Fruit fly (Drosophila melanogaster) Kc167 (cell line): ENCODE measurements around the gene dnd.

Experiments used
- Myc ChIP-seq: fragments of >200 bp; optimal IDR thresholded peaks from 2 replicates; lab custom pipeline; 2017; ENCODE audit warnings: missing external identifiers
- Sin3A ChIP-seq: fragments of >200 bp; optimal IDR thresholded peaks from 2 replicates; lab custom pipeline; 2018; ENCODE audit warnings: missing external identifiers
- h ChIP-seq: fragments of >200 bp; optimal IDR thresholded peaks from 3 replicates; lab custom pipeline; 2018; ENCODE audit warnings: missing external identifiers
- insv ChIP-seq: fragments of >200 bp; optimal IDR thresholded peaks from 3 replicates; lab custom pipeline; 2018; ENCODE audit warnings: missing external identifiers
- psq ChIP-seq: fragments of >200 bp; optimal IDR thresholded peaks from 2 replicates; lab custom pipeline; 2017; ENCODE audit warnings: missing external identifiers
- ttk ChIP-seq: sonication (Bioruptor generic); optimal IDR thresholded peaks from 2 replicates; lab custom pipeline; 2017; ENCODE audit warnings: missing external identifiers

dnd gene

dm6 chr3R:21856098-21856872 lies 30.9 kb downstream of the dnd start, which contains the start of gene glec:
Gene glec (minus strand): TSS chr3R:21856266.
- TF ChIP-seq psq (lab: Kevin White, UChicago), result no peak

DNA sequence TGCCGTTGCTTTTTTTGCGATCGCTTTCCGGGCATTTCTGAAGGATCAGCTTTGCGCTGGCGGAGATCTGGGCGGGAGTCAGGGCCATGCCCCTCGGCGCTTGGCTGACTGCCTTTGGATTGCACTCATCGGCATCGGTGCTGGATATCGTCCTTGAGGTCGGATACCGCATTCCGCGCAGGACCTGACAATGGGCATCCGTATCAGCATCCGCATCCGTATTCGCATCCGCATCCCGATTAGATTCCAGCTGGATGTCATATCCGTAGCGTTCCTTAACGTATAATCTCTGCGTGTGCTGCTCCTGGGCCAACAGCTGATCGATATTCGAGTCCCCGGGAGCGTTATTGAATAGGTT lies 31.7 kb downstream of the dnd start:
- TF ChIP-seq Sin3A (lab: Kevin White, UChicago), result no peak
- TF ChIP-seq insv (lab: Kevin White, UChicago), result no peak
- no peak for TF ChIP-seq ttk (lab: Kevin White, UChicago)
- no peak for TF ChIP-seq h (lab: Kevin White, UChicago)
- no peak for TF ChIP-seq psq (lab: Kevin White, UChicago)

DNA sequence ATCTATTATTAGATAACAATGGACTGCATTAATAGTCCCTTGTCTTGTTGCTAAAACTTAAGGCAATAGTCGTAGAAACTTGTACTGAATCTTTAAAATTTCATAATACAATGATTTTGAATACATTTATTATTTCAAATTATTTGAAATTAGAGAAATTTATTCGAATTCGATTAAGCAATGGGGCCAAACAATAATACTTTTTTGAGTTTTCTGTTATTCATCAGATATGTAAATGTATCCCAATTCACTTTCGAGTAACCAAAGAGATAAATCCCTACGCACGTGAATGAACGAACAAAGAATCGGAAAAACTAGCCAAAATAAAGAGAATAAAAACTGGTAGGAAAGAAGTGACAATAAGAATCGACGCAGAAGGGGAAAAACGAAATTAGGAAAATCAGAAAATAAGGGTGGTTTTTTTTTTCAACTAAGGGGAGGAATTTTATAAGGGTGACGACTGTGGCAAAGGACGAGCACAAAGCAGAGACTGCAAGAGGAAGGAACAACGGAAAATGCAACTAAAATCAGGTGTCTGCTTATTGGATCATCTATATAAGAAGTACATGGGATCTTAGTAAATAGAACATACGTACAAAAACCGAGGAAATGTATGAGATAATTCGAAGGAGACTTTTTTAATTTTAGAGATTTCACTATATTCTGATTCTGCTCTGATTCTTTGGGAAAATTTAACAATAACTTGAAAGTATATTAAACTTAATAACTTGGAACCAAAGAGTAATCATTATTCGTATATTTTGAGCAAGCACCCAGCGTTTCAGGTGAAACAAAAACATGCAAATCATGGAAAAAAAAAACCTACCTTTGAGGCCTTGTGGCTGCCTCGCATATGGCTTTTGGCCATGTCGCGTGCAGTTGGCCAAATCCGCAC lies 32.3 kb downstream of the dnd start:
- TF ChIP-seq Myc (lab: Kevin White, UChicago) (no peak), psq (lab: Kevin White, UChicago) (no peak), insv (lab: Kevin White, UChicago) (no peak), h (lab: Kevin White, UChicago) (no peak), ttk (lab: Kevin White, UChicago) (no peak), Sin3A (lab: Kevin White, UChicago) (no peak)

DNA sequence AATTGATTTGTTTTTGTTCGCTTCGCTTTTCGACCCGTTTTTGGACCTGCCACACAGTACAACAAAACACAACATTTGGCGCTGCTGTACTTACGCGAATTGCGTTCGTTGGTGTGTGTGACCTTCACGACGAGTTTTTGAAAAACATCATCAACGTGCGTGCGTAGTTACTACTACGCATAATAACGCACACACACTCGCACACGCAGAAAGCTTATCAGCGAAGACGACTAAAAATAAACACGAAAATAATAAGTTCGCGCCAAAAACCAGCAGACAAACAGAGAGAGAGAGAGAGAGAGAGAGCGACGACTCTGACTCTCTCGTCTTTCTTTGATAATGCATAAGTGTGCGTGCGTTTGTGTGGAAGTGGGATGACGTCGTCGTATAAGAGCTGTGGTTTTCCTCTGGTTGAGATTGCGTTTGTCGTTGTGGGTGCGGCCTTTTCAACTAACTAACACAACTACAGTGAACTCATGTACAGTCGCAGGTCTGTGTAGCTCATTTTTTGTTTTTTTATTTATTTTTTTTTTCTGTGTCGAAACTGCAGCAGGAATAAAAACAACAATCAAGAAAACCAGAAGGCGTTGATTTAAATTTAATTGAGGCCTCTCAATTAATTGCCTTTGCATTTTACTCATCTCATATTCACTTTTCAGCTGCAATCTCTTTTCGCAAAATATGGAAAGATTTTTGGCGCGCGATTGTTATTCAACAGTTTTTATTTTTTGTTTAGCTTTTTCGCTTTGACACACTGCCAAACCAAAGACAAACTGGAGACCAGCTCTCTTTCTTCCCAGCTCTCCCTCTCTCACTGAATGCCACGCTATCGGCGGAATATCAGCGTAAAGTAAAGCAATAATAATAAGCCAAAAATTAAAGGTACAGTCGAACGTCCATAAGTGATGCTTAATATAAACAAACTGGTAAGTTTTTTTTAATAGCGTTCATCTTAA lies 33.3 kb downstream of the dnd start:
- no peak for TF ChIP-seq Myc (lab: Kevin White, UChicago)
- TF ChIP-seq psq (lab: Kevin White, UChicago), result no peak
- no peak for TF ChIP-seq Sin3A (lab: Kevin White, UChicago)
- no peak for TF ChIP-seq insv (lab: Kevin White, UChicago)
- TF ChIP-seq ttk (lab: Kevin White, UChicago), result no peak
- TF ChIP-seq h (lab: Kevin White, UChicago), result no peak

DNA sequence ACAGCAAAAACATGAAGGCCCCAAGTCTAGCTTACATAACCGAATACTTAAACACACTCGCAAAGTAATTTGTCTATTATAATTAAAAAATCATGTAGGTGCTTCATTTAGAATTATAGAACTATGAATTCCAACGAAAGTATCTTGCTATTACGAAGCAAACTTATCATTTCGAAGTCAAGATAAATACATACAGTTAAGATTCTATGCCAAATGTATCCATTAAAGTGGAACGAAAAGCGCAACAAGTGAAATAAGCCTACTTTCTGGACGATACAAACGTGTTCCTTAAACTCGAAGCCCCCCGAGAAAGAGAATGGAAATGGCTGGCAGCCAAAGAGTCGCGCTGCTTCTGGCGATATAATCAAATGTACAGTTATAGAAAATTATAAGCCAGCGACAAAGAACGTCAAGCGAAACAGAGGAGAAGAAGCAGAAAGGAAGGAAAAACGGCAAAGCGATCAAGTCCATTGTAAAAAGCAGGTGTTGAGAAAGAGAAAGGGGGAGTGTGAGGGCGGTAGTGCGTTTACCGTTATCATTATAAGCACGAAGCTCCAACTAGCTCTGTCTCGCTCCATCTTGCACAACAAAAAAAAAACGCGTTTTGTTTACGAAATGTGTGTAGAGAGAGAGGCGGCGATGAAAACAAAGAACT lies 34.4 kb downstream of the dnd start:
- TF ChIP-seq Sin3A (lab: Kevin White, UChicago) (no peak), psq (lab: Kevin White, UChicago) (no peak), ttk (lab: Kevin White, UChicago) (no peak), Myc (lab: Kevin White, UChicago) (no peak), h (lab: Kevin White, UChicago) (no peak), insv (lab: Kevin White, UChicago) (no peak)

DNA sequence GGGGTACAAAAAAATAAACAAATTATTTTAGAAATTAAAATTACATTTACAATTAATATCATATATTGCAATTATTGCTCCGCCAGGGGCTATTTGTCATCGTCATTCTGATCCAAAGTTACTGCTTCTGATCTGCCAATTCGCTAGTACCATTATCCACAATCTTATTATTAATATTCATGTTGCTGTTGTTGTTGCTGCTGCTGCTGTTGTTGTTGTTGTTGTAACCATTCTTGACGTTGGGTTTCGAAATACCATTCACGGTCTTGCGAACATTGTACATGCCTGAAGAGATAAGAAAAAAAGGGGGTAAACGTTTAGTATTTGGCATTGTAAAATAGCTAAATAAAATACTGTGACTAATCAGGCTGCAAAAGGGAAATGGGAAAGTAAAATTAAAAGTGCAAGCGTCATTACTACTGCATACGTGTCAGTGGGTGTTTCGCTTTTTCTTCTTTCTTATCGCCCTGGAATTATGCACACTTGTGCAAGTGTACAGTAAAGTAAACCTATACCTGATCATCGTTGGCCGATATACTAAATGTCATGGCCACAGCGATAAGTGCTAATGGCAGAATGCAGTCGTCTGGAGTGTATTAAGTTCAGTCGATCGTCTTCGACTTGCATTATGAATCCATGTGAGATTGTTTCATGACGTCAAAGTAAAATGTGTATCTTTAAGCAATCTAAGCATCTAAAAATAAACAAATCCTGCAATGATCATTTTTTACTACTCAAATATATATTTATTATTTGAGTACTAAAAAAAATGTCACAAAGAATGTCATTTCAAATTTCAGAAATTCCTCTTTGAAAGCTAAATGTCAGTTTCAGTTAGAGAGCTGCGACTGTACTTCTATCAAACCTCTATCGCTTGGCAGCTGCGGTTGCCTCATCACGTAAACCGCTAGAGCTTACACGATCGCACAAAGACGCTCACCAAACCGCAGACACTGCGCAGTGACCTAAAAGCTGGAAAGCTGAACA lies 35.3 kb downstream of the dnd start:
- no peak for TF ChIP-seq ttk (lab: Kevin White, UChicago)
- TF ChIP-seq Myc (lab: Kevin White, UChicago), result no peak
- TF ChIP-seq h (lab: Kevin White, UChicago), result no peak
- TF ChIP-seq psq (lab: Kevin White, UChicago), result no peak
- no peak for TF ChIP-seq Sin3A (lab: Kevin White, UChicago)
- no peak for TF ChIP-seq insv (lab: Kevin White, UChicago)

DNA sequence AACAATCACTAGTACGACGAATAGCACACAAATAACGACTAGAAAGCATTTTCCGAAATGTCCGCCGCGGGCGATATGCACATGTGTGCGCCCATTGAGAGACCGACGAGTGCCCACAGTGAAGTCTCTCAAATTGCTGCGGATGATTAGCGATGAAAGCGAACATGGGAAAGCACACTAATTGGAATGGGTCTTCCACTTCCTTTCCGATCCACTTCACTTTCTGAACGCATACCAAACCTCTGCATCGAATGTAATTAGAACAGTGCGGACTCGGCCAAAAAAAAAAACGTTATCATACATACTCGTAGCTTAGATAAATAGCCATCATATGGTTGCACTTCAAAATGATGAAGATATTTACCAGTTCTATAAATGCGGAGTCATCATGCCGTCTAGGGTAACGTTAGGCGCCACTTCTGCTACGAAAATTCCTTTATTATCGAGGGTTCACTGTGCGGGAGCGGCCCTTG lies 37.1 kb downstream of the dnd start:
- TF ChIP-seq insv (lab: Kevin White, UChicago), result no peak
- TF ChIP-seq psq (lab: Kevin White, UChicago), result no peak
- TF ChIP-seq Myc (lab: Kevin White, UChicago), result no peak
- TF ChIP-seq h (lab: Kevin White, UChicago), result no peak
- TF ChIP-seq Sin3A (lab: Kevin White, UChicago), result no peak
- no peak for TF ChIP-seq ttk (lab: Kevin White, UChicago)

DNA sequence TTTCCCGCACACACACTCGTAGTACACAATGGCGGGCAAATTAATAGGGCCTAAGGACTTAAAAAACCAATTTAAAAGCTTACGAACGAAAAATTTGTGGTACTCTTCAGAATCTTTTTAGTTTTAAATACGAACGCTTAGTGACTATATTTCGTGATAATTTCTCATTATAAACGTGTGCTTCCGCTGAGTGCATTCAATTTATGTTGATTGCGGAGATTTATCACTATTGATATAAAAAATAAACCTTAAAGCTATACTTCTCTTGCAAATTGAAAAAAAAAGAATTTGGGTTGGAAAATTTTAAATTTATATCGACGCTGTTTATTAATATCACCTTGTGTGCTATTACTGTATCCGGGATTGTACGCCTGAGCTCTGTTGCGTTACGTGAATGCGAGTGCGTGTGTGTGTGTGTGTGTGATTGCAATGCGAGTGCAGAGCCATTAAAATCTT lies 38.1 kb downstream of the dnd start:
- TF ChIP-seq psq (lab: Kevin White, UChicago), result no peak
- no peak for TF ChIP-seq h (lab: Kevin White, UChicago)

DNA sequence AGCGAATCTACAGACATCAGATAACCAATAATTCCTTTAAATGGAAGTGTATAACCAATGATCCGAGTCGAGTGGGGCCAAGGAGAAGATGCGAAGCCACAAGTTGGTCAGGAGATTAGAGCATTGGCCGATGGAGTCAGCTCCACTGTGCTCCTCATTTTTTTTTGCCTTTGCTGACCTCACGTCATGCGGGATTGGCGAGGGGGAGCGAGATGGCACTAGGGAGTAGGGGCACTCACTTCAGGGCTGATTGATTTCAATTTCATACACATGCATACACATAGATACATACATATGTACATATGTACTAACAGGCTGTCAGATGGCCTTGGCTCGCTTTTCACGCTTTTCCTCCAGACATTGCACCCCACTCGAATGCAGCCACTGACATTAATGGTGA lies 38.9 kb downstream of the dnd start:
- TF ChIP-seq h (lab: Kevin White, UChicago), result no peak
- TF ChIP-seq Myc (lab: Kevin White, UChicago), result no peak
- no peak for TF ChIP-seq psq (lab: Kevin White, UChicago)
- no peak for TF ChIP-seq ttk (lab: Kevin White, UChicago)
